Worm (Caenorhabditis elegans) whole organism, L1 larva: ENCODE results near the gene cld-9.

Experiments used
- dpl-1 ChIP-seq, 3 experiments: fragments of 150-350 bp in 2 of 3; sonication (generic microtip) in 1 of 3; optimal IDR thresholded peaks; 2 replicates each; lab custom pipeline; 2014 to 2017; ENCODE audit warnings: missing biosample characterization in 3 of 3, missing genetic modification characterization in 3 of 3, missing genetic modification reagents in 3 of 3
- fkh-8 ChIP-seq: sonication (generic microtip); optimal IDR thresholded peaks from 2 replicates; lab custom pipeline; 2016; ENCODE audit warnings: mild to moderate bottlenecking, missing genetic modification characterization, missing compliant biosample characterization
- isw-1 ChIP-seq: fragments of 200-800 bp; sonication (Bioruptor generic); IDR thresholded peaks from 2 replicates; pipeline ENCODE4 v1.3.6; 2022; ENCODE audit warnings: missing genetic modification characterization, missing compliant biosample characterization
- lin-13 ChIP-seq: fragments of 150-350 bp; optimal IDR thresholded peaks from 2 replicates; lab custom pipeline; 2014; ENCODE audit warnings: missing biosample characterization, missing genetic modification reagents, missing genetic modification characterization
- lsy-2 ChIP-seq, 2 experiments: fragments of 150-350 bp; optimal IDR thresholded peaks; 2 replicates each; lab custom pipeline; 2014; ENCODE audit warnings: missing biosample characterization in 2 of 2, missing genetic modification characterization in 2 of 2
- mab-9 ChIP-seq: fragments of 200-800 bp; sonication (Bioruptor generic); IDR thresholded peaks from 2 replicates; pipeline ENCODE4 v1.3.6; 2022; ENCODE audit warnings: missing genetic modification reagents, missing genetic modification characterization, missing compliant biosample characterization
- mef-2 ChIP-seq: fragments of 150-350 bp; optimal IDR thresholded peaks from 2 replicates; lab custom pipeline; 2014; ENCODE audit warnings: missing biosample characterization, missing genetic modification characterization
- nhr-28 ChIP-seq: fragments of 150-350 bp; optimal IDR thresholded peaks from 2 replicates; lab custom pipeline; 2014; ENCODE audit warnings: missing biosample characterization, missing genetic modification characterization
- pag-3 ChIP-seq: sonication (generic microtip); optimal IDR thresholded peaks from 2 replicates; lab custom pipeline; 2017; ENCODE audit warnings: missing genetic modification characterization, mild to moderate bottlenecking, missing compliant biosample characterization, antibody characterized with exemption, borderline replicate concordance; ENCODE audit not compliant: insufficient read depth
- pax-3 ChIP-seq: fragments of 200-800 bp; sonication (Bioruptor generic); optimal IDR thresholded peaks from 2 replicates; lab custom pipeline; 2018; ENCODE audit warnings: mild to moderate bottlenecking, missing genetic modification characterization, moderate library complexity, missing compliant biosample characterization
- rnt-1 ChIP-seq: sonication (generic microtip); optimal IDR thresholded peaks from 2 replicates; lab custom pipeline; 2016; ENCODE audit warnings: mild to moderate bottlenecking, missing genetic modification characterization, moderate library complexity, missing compliant biosample characterization
- ztf-11 ChIP-seq, 2 experiments: sonication (generic microtip); optimal IDR thresholded peaks; 2 replicates each; lab custom pipeline; 2016 to 2017; ENCODE audit warnings: missing genetic modification characterization in 2 of 2, missing biosample characterization in 1 of 2, missing compliant biosample characterization in 1 of 2

- no peak for TF ChIP-seq lsy-2 (tag; optimal IDR thresholded peaks at IDR 0.05; lab: Kevin White, UChicago)
- TF ChIP-seq pag-3 (tag; lab: Kevin White, UChicago) = no peak
- TF ChIP-seq mab-9 = no peak
- TF ChIP-seq lin-13 = no peak
- no peak for TF ChIP-seq isw-1
- TF ChIP-seq mef-2 = no peak
- no peak for TF ChIP-seq dpl-1 (GFP tag; optimal IDR thresholded peaks at IDR 0.05; lab: Kevin White, UChicago)
- TF ChIP-seq rnt-1 (tag; lab: Kevin White, UChicago) = no peak
- no peak for TF ChIP-seq fkh-8
- TF ChIP-seq ztf-11 (tag; optimal IDR thresholded peaks at IDR 0.05; lab: Kevin White, UChicago) = no peak
- TF ChIP-seq nhr-28 = no peak
- no peak for TF ChIP-seq pax-3
Observed at ce11 chrV:13725574-13725973, 26.1 kb downstream of the cld-9 start, which contains the start of gene fbxa-181.
